Worm (Caenorhabditis elegans) whole organism, mixed stage, embryonic: ENCODE data around the gene F32G8.3.

ENCODE experiments used
- bed-3 ChIP-seq: fragments of 200-800 bp; sonication (Bioruptor generic); optimal IDR thresholded peaks from 3 replicates; lab custom pipeline; 2018; ENCODE audit warnings: mild to moderate bottlenecking, missing genetic modification characterization, moderate library complexity, missing compliant biosample characterization
- blmp-1 ChIP-seq: fragments of 150-350 bp; optimal IDR thresholded peaks from 2 replicates; lab custom pipeline; 2014; ENCODE audit warnings: missing biosample characterization, missing genetic modification characterization
- ceh-43 ChIP-seq: fragments of 200-800 bp; sonication (Bioruptor generic); optimal IDR thresholded peaks from 2 replicates; lab custom pipeline; 2018; ENCODE audit warnings: mild to moderate bottlenecking, missing genetic modification characterization, moderate library complexity, missing compliant biosample characterization
- ceh-83 ChIP-seq: fragments of 200-800 bp; sonication (Bioruptor generic); optimal IDR thresholded peaks from 2 replicates; lab custom pipeline; 2018; ENCODE audit warnings: mild to moderate bottlenecking, missing genetic modification characterization, missing compliant biosample characterization
- ces-1 ChIP-seq: fragments of 150-350 bp; optimal IDR thresholded peaks from 2 replicates; lab custom pipeline; 2014; ENCODE audit warnings: missing biosample characterization, missing genetic modification reagents, missing genetic modification characterization
- drap-1 ChIP-seq: fragments of 200-800 bp; sonication (Bioruptor generic); optimal IDR thresholded peaks from 3 replicates; lab custom pipeline; 2018; ENCODE audit warnings: mild to moderate bottlenecking, missing genetic modification characterization, missing compliant biosample characterization
- elt-1 ChIP-seq: sonication (generic microtip); optimal IDR thresholded peaks from 2 replicates; lab custom pipeline; 2017; ENCODE audit warnings: missing genetic modification characterization, mild to moderate bottlenecking, missing compliant biosample characterization, antibody characterized with exemption, moderate library complexity, borderline replicate concordance; ENCODE audit not compliant: insufficient read depth
- elt-3 ChIP-seq: fragments of 150-350 bp; optimal IDR thresholded peaks from 2 replicates; lab custom pipeline; 2014; ENCODE audit warnings: missing biosample characterization, missing genetic modification characterization
- flh-1 ChIP-seq: fragments of 200-800 bp; sonication (Bioruptor generic); optimal IDR thresholded peaks from 2 replicates; lab custom pipeline; 2018; ENCODE audit warnings: mild to moderate bottlenecking, missing genetic modification characterization, moderate library complexity, missing compliant biosample characterization
- ham-2 ChIP-seq: fragments of 200-800 bp; sonication (Bioruptor generic); optimal IDR thresholded peaks from 2 replicates; lab custom pipeline; 2018; ENCODE audit warnings: mild to moderate bottlenecking, missing genetic modification characterization, missing compliant biosample characterization
- hlh-1 ChIP-seq: fragments of 150-350 bp; optimal IDR thresholded peaks from 2 replicates; lab custom pipeline; 2014; ENCODE audit warnings: missing biosample characterization, missing genetic modification reagents, missing genetic modification characterization
- lin-13 ChIP-seq: fragments of 150-350 bp; optimal IDR thresholded peaks from 2 replicates; lab custom pipeline; 2014; ENCODE audit warnings: missing biosample characterization, missing genetic modification characterization
- lsy-2 ChIP-seq: fragments of 150-350 bp; optimal IDR thresholded peaks from 2 replicates; lab custom pipeline; 2014; ENCODE audit warnings: missing biosample characterization, missing genetic modification characterization
- mab-5 ChIP-seq: fragments of 150-350 bp; optimal IDR thresholded peaks from 2 replicates; lab custom pipeline; 2014; ENCODE audit warnings: missing biosample characterization, missing genetic modification characterization
- mep-1 ChIP-seq: fragments of 150-350 bp; optimal IDR thresholded peaks from 2 replicates; lab custom pipeline; 2017; ENCODE audit warnings: missing biosample characterization, missing genetic modification reagents, missing genetic modification characterization, inconsistent platforms
- mls-2 ChIP-seq: sonication (generic microtip); optimal IDR thresholded peaks from 2 replicates; lab custom pipeline; 2016; ENCODE audit warnings: mild to moderate bottlenecking, missing genetic modification characterization, moderate library complexity, missing compliant biosample characterization
- nhr-12 ChIP-seq: fragments of 150-350 bp; optimal IDR thresholded peaks from 2 replicates; lab custom pipeline; 2014; ENCODE audit warnings: missing biosample characterization, missing genetic modification characterization
- nhr-2 ChIP-seq: fragments of 150-350 bp; optimal IDR thresholded peaks from 2 replicates; lab custom pipeline; 2014; ENCODE audit warnings: missing biosample characterization, missing genetic modification characterization
- nhr-237 ChIP-seq: fragments of 150-350 bp; optimal IDR thresholded peaks from 2 replicates; lab custom pipeline; 2014; ENCODE audit warnings: missing biosample characterization, missing genetic modification characterization
- nhr-28 ChIP-seq: fragments of 150-350 bp; optimal IDR thresholded peaks from 2 replicates; lab custom pipeline; 2014; ENCODE audit warnings: missing biosample characterization, missing genetic modification characterization
- nhr-76 ChIP-seq: sonication (generic microtip); optimal IDR thresholded peaks from 2 replicates; lab custom pipeline; 2017; ENCODE audit warnings: missing biosample characterization, missing genetic modification characterization
- sem-2 ChIP-seq: fragments of 200-800 bp; sonication (Bioruptor generic); optimal IDR thresholded peaks from 2 replicates; lab custom pipeline; 2018; ENCODE audit warnings: mild to moderate bottlenecking, missing genetic modification characterization, missing compliant biosample characterization
- snpc-4 ChIP-seq: fragments of 150-350 bp; optimal IDR thresholded peaks from 2 replicates; lab custom pipeline; 2014; ENCODE audit warnings: missing biosample characterization, missing genetic modification characterization
- sptf-1 ChIP-seq: sonication (generic microtip); optimal IDR thresholded peaks from 2 replicates; lab custom pipeline; 2017; ENCODE audit warnings: mild to moderate bottlenecking, missing genetic modification characterization, moderate library complexity, missing compliant biosample characterization
- tbx-8 ChIP-seq: fragments of 200-800 bp; sonication (Bioruptor generic); optimal IDR thresholded peaks from 2 replicates; lab custom pipeline; 2018; ENCODE audit warnings: mild to moderate bottlenecking, missing genetic modification characterization, moderate library complexity, missing compliant biosample characterization
- unc-120 ChIP-seq: sonication (generic microtip); optimal IDR thresholded peaks from 2 replicates; lab custom pipeline; 2017; ENCODE audit warnings: missing genetic modification characterization, missing compliant biosample characterization; ENCODE audit not compliant: poor library complexity, severe bottlenecking
- unc-39 ChIP-seq: fragments of 150-350 bp; optimal IDR thresholded peaks from 2 replicates; lab custom pipeline; 2014; ENCODE audit warnings: missing biosample characterization, missing genetic modification characterization
- unc-62 ChIP-seq: fragments of 150-350 bp; optimal IDR thresholded peaks from 2 replicates; lab custom pipeline; 2014; ENCODE audit warnings: missing biosample characterization, missing genetic modification reagents, missing genetic modification characterization
- zip-8 ChIP-seq: fragments of 150-350 bp; optimal IDR thresholded peaks from 2 replicates; lab custom pipeline; 2014; ENCODE audit warnings: missing biosample characterization, missing genetic modification characterization
- ztf-11 ChIP-seq: fragments of 150-350 bp; optimal IDR thresholded peaks from 2 replicates; lab custom pipeline; 2014; ENCODE audit warnings: missing biosample characterization, missing genetic modification characterization

F32G8.3 gene

ce11 chrV:10564830-10565365 lies 9.8 kb upstream of the F32G8.3 start, which contains the start of gene cat-4:
Gene cat-4, plus strand, starts transcription at chrV:10564880.
- TF ChIP-seq drap-1 = no peak
- no peak for TF ChIP-seq hlh-1
- TF ChIP-seq ceh-43 (GFP tag; lab: Kevin White, UChicago) = no peak
- no peak for TF ChIP-seq nhr-237 (tag; lab: Kevin White, UChicago)
- no peak for TF ChIP-seq nhr-28
- TF ChIP-seq nhr-12 (tag; lab: Kevin White, UChicago) = no peak
- TF ChIP-seq tbx-8 (GFP tag; lab: Kevin White, UChicago) = no peak
- TF ChIP-seq elt-3 (tag; lab: Kevin White, UChicago) = no peak
- no peak for TF ChIP-seq lin-13
- no peak for TF ChIP-seq mep-1 (tag; lab: Kevin White, UChicago)
- TF ChIP-seq mls-2 (tag; lab: Kevin White, UChicago) = no peak
- TF ChIP-seq unc-39 = no peak
- TF ChIP-seq lsy-2 = no peak
- TF ChIP-seq sem-2 = no peak
- TF ChIP-seq flh-1 (GFP tag; lab: Kevin White, UChicago) = no peak
- no peak for TF ChIP-seq nhr-76 (tag; lab: Kevin White, UChicago)
- no peak for TF ChIP-seq ham-2 (GFP tag; lab: Kevin White, UChicago)
- no peak for TF ChIP-seq elt-1
- TF ChIP-seq blmp-1 = no peak

DNA sequence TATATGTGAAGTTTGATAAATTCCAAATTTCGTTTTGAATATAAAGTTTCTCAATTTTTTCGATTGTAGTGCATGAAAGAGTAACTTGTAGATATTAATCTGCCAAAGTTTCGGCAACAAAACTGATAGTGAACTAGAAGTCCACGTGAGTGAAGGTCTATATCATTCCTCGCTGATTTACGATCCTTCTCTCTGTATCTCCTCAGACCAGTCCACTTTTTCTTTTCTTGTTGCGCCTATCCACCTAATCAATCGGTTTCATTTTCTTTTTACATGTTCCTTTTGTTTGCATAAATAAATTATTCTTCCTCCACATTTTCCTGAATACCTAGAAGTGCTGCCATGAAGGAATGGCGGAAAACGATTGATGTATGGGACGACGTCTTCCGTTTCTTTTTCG lies 9.0 kb upstream of the F32G8.3 start:
- no peak for TF ChIP-seq unc-120 (tag; lab: Kevin White, UChicago)
- TF ChIP-seq, all 35 proteins: peak for 0

DNA sequence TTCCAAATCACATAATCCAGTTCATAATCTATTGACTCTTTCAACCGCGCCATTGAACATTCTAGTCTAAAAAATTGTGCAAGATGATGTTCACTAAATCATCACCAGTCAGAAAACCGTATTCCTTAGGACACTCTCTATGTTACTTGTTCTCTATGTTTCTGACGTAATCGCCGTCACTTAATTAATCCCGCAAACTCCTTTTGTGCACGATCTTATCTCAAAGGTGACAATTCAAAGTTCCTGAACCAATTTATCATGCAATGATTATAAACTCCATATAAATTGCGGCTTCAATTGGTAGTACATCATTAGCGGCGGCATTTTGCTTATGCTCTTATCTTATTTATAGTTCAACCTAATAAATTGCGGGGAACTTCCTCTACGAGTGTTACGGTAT lies 7.7 kb upstream of the F32G8.3 start:
- TF ChIP-seq lin-13 (no peak), elt-1 (no peak), zip-8 (tag; lab: Kevin White, UChicago) (no peak), tbx-8 (GFP tag; lab: Kevin White, UChicago) (no peak), unc-39 (no peak), nhr-2 (tag; lab: Kevin White, UChicago) (no peak), ztf-11 (tag; lab: Kevin White, UChicago) (no peak), mep-1 (tag; lab: Kevin White, UChicago) (no peak), elt-3 (tag; lab: Kevin White, UChicago) (no peak), ceh-43 (GFP tag; lab: Kevin White, UChicago) (no peak), ceh-83 (GFP tag; lab: Kevin White, UChicago) (no peak), bed-3 (GFP tag; lab: Kevin White, UChicago) (no peak), mab-5 (tag; lab: Kevin White, UChicago) (no peak), flh-1 (GFP tag; lab: Kevin White, UChicago) (no peak), nhr-28 (no peak)
- TF ChIP-seq, all 35 proteins: peak for 0

DNA sequence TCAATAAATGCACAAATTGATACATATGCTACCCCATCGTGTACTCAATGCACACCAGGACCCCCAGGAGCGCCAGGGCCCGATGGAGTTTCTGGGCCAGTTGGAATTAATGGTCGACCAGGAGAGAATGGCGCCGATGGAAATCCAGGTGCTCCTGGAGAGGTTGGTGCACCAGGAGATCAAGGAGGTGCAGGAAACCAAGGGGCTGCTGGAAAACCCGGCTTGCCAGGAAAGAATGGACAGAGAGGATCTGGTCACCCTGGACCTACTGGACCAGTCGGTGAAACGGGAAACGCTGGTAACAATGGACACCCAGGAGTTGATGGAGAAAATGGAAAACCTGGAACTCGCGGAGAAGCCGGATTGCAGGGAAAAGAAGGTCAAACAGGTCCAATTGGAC lies 6.5 kb upstream of the F32G8.3 start:
- TF ChIP-seq flh-1 (GFP tag; lab: Kevin White, UChicago) (no peak), ceh-83 (GFP tag; lab: Kevin White, UChicago) (no peak), hlh-1 (no peak), ces-1 (GFP tag; lab: Kevin White, UChicago) (no peak), mep-1 (tag; lab: Kevin White, UChicago) (no peak), ceh-43 (GFP tag; lab: Kevin White, UChicago) (no peak), sem-2 (no peak), mls-2 (tag; lab: Kevin White, UChicago) (no peak), unc-120 (tag; lab: Kevin White, UChicago) (no peak), snpc-4 (tag; lab: Kevin White, UChicago) (no peak), unc-39 (no peak), blmp-1 (no peak)

- no peak for TF ChIP-seq ham-2 (GFP tag; lab: Kevin White, UChicago)
- no peak for TF ChIP-seq elt-1
- no peak for TF ChIP-seq snpc-4 (tag; lab: Kevin White, UChicago)
These were observed 5.5 kb upstream of the F32G8.3 start, which contains the start of gene col-152 for ce11 chrV:10560621-10561020. Gene col-152, plus strand, starts transcription at chrV:10560921.

- no peak for TF ChIP-seq nhr-28
- TF ChIP-seq ztf-11 (tag; lab: Kevin White, UChicago) = no peak
- no peak for TF ChIP-seq unc-62 (GFP tag; lab: Kevin White, UChicago)
- no peak for TF ChIP-seq sptf-1
- no peak for TF ChIP-seq mep-1 (tag; lab: Kevin White, UChicago)
These were observed 2.5 kb upstream of the F32G8.3 start, which contains the start of gene best-14 for ce11 chrV:10557676-10558075. Gene best-14, plus strand, starts transcription at chrV:10557976.
